Fruit fly (Drosophila melanogaster): Measurements from ENCODE around the gene CG34132.

DNA sequence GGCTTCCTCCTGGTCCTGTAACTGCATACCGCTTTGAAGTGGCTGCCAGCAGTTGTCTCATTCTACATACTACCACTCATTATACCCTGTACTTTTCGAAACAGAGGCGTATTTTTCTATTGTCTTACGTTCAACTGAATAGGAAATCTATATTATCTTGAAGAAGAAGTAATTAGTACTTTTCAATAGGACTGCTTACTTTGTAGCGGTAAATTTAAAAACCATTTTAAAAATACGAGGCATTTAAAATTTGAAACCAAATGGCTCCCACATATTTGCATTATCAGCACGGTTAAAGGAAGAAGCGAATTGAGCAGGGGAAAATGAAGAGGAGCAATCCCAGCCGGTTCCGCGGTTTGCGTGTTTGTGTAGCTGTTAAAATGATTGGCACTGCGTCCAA is 11.9 kb downstream of the CG34132 start:
- TF ChIP-seq gem (tag; optimal IDR thresholded peaks at IDR 0.05) (no peak), CG31365 (tag; optimal IDR thresholded peaks at IDR 0.05) (no peak), CG13775 (GFP tag; optimal IDR thresholded peaks at IDR 0.05) (no peak), Trl (optimal IDR thresholded peaks at IDR 0.05) (no peak), Trl (GFP tag; optimal IDR thresholded peaks at IDR 0.05) (no peak), CG2889 (GFP tag; IDR thresholded peaks at IDR 0.05) (no peak), fu2 (GFP tag; optimal IDR thresholded peaks at IDR 0.05) (no peak)

Data from whole organism, embryonic.